Fruit fly (Drosophila melanogaster) whole organism, embryonic: ENCODE measurements around the gene Hand.

Source experiments
- Ada2b ChIP-seq: fragments of 200-800 bp; sonication (Bioruptor generic); IDR thresholded peaks from 2 replicates; pipeline ENCODE4 v1.3.6; 2022; ENCODE audit warnings: missing biosample characterization, missing genetic modification characterization
- Atf3 ChIP-seq: fragments of 200-800 bp; sonication (Bioruptor generic); optimal IDR thresholded peaks from 3 replicates; lab custom pipeline; 2016; ENCODE audit warnings: missing biosample characterization, missing genetic modification characterization
- Bdp1 ChIP-seq: fragments of 200-800 bp; sonication (Bioruptor generic); optimal IDR thresholded peaks from 3 replicates; lab custom pipeline; 2016; ENCODE audit warnings: missing biosample characterization, missing genetic modification characterization
- CG10147 ChIP-seq: fragments of 200-800 bp; sonication (Bioruptor generic); optimal IDR thresholded peaks from 2 replicates; lab custom pipeline; 2019; ENCODE audit warnings: missing biosample characterization, mild to moderate bottlenecking, missing genetic modification characterization, moderate library complexity
- CG10267 ChIP-seq: fragments of 200-800 bp; sonication (Bioruptor generic); optimal IDR thresholded peaks from 2 replicates; lab custom pipeline; 2018; ENCODE audit warnings: missing biosample characterization, mild to moderate bottlenecking, missing genetic modification characterization, moderate library complexity
- CG10321 ChIP-seq: fragments of 200-800 bp; sonication (Bioruptor generic); IDR thresholded peaks from 2 replicates; pipeline ENCODE4 v1.3.6; 2022; ENCODE audit warnings: missing biosample characterization, missing genetic modification characterization
- CG12219 ChIP-seq: fragments of 200-800 bp; sonication (Bioruptor generic); optimal IDR thresholded peaks from 3 replicates; lab custom pipeline; 2018; ENCODE audit warnings: missing biosample characterization, mild to moderate bottlenecking, missing genetic modification characterization
- CG12942 ChIP-seq: fragments of 200-800 bp; sonication (Bioruptor generic); optimal IDR thresholded peaks from 3 replicates; lab custom pipeline; 2016; ENCODE audit warnings: missing biosample characterization, missing genetic modification characterization
- CG14014 ChIP-seq: fragments of 200-800 bp; sonication (Bioruptor generic); IDR thresholded peaks from 2 replicates; pipeline ENCODE4 v1.3.6; 2022; ENCODE audit warnings: missing biosample characterization, missing genetic modification characterization
- CG14965 ChIP-seq: fragments of 200-800 bp; sonication (Bioruptor generic); optimal IDR thresholded peaks from 2 replicates; lab custom pipeline; 2016; ENCODE audit warnings: missing biosample characterization, missing genetic modification characterization, borderline replicate concordance
- CG16815 ChIP-seq: fragments of 200-800 bp; sonication (Bioruptor generic); optimal IDR thresholded peaks from 3 replicates; lab custom pipeline; 2017; ENCODE audit warnings: missing biosample characterization, mild to moderate bottlenecking, missing genetic modification characterization
- CG17361 ChIP-seq: fragments of 200-800 bp; sonication (Bioruptor generic); IDR thresholded peaks from 3 replicates; pipeline ENCODE4 v1.3.6; 2022; ENCODE audit warnings: missing biosample characterization, missing genetic modification characterization
- CG17802 ChIP-seq: fragments of 200-800 bp; sonication (Bioruptor generic); optimal IDR thresholded peaks from 2 replicates; lab custom pipeline; 2018; ENCODE audit warnings: missing biosample characterization, mild to moderate bottlenecking, missing genetic modification characterization, moderate library complexity
- CG17912 ChIP-seq: fragments of 200-800 bp; sonication (Bioruptor generic); optimal IDR thresholded peaks from 2 replicates; lab custom pipeline; 2018; ENCODE audit warnings: missing biosample characterization, mild to moderate bottlenecking, missing genetic modification characterization
- CG2129 ChIP-seq: fragments of 200-800 bp; sonication (Bioruptor generic); IDR thresholded peaks from 2 replicates; pipeline ENCODE4 v1.3.6; 2022; ENCODE audit warnings: missing biosample characterization, missing genetic modification characterization; ENCODE audit not compliant: partially characterized antibody
- CG32767 ChIP-seq: fragments of 200-800 bp; sonication (Bioruptor generic); IDR thresholded peaks from 2 replicates; pipeline ENCODE4 v1.3.6; 2022; ENCODE audit warnings: missing biosample characterization, missing genetic modification characterization
- CG3995 ChIP-seq: fragments of 200-800 bp; sonication (Bioruptor generic); optimal IDR thresholded peaks from 3 replicates; lab custom pipeline; 2016; ENCODE audit warnings: missing biosample characterization, missing genetic modification characterization
- CG4820 ChIP-seq: fragments of 200-800 bp; sonication (Bioruptor generic); optimal IDR thresholded peaks from 3 replicates; lab custom pipeline; 2016; ENCODE audit warnings: missing biosample characterization, missing genetic modification characterization
- CG8089 ChIP-seq: fragments of 200-800 bp; sonication (Bioruptor generic); optimal IDR thresholded peaks from 3 replicates; lab custom pipeline; 2016; ENCODE audit warnings: missing biosample characterization, missing genetic modification characterization
- CG9932 ChIP-seq: fragments of 200-800 bp; sonication (Bioruptor generic); IDR thresholded peaks from 2 replicates; pipeline ENCODE4 v1.3.6; 2022; ENCODE audit warnings: missing biosample characterization, missing genetic modification characterization
- Dll ChIP-seq: fragments of 200-800 bp; sonication (Bioruptor generic); IDR thresholded peaks from 4 replicates; pipeline ENCODE4 v1.3.6; 2022; ENCODE audit warnings: missing biosample characterization, missing genetic modification characterization; ENCODE audit not compliant: partially characterized antibody
- HLHmδ ChIP-seq: fragments of 200-800 bp; sonication (Bioruptor generic); optimal IDR thresholded peaks from 2 replicates; lab custom pipeline; 2018; ENCODE audit warnings: missing biosample characterization, mild to moderate bottlenecking, missing genetic modification characterization, moderate library complexity
- HmgZ ChIP-seq: fragments of 200-800 bp; sonication (Bioruptor generic); optimal IDR thresholded peaks from 2 replicates; lab custom pipeline; 2018; ENCODE audit warnings: missing biosample characterization, mild to moderate bottlenecking, missing genetic modification characterization
- Hr39 ChIP-seq: fragments of >200 bp; optimal IDR thresholded peaks from 2 replicates; lab custom pipeline; 2017
- Jarid2 ChIP-seq: fragments of 200-800 bp; sonication (Bioruptor generic); optimal IDR thresholded peaks from 3 replicates; lab custom pipeline; 2017; ENCODE audit warnings: mild to moderate bottlenecking, missing biosample characterization, missing genetic modification reagents, missing genetic modification characterization
- Max ChIP-seq: fragments of 200-800 bp; sonication (Bioruptor generic); optimal IDR thresholded peaks from 2 replicates; lab custom pipeline; 2016; ENCODE audit warnings: missing biosample characterization, mild to moderate bottlenecking, missing genetic modification characterization
- Scr ChIP-seq: fragments of 200-800 bp; sonication (Bioruptor generic); IDR thresholded peaks from 2 replicates; pipeline ENCODE4 v1.3.6; 2022; ENCODE audit warnings: missing biosample characterization, missing genetic modification characterization; ENCODE audit not compliant: partially characterized antibody
- Side ChIP-seq: fragments of 200-800 bp; sonication (Bioruptor generic); optimal IDR thresholded peaks from 2 replicates; lab custom pipeline; 2016; ENCODE audit warnings: missing biosample characterization, missing genetic modification characterization
- Six4 ChIP-seq: fragments of 200-800 bp; sonication (Bioruptor generic); optimal IDR thresholded peaks from 2 replicates; lab custom pipeline; 2016; ENCODE audit warnings: missing biosample characterization, missing genetic modification characterization
- Sox102F ChIP-seq: fragments of 200-800 bp; sonication (Bioruptor generic); optimal IDR thresholded peaks from 2 replicates; lab custom pipeline; 2018; ENCODE audit warnings: missing biosample characterization, mild to moderate bottlenecking, missing genetic modification characterization, moderate library complexity
- Vsx1 ChIP-seq: fragments of 200-800 bp; sonication (Bioruptor generic); optimal IDR thresholded peaks from 2 replicates; lab custom pipeline; 2017; ENCODE audit warnings: missing biosample characterization, mild to moderate bottlenecking, missing genetic modification characterization, missing genetic modification reagents
- Xrp1 ChIP-seq: fragments of 200-800 bp; sonication (Bioruptor generic); IDR thresholded peaks from 2 replicates; pipeline ENCODE4 v1.3.6; 2022; ENCODE audit warnings: missing biosample characterization, missing genetic modification characterization
- amos ChIP-seq: fragments of 200-800 bp; sonication (Bioruptor generic); IDR thresholded peaks from 2 replicates; pipeline ENCODE4 v1.3.6; 2022; ENCODE audit warnings: missing biosample characterization, missing genetic modification characterization; ENCODE audit not compliant: partially characterized antibody
- aop ChIP-seq: fragments of 200-800 bp; sonication (Bioruptor generic); IDR thresholded peaks from 2 replicates; pipeline ENCODE4 v1.3.6; 2022; ENCODE audit warnings: missing biosample characterization, missing genetic modification characterization
- az2 ChIP-seq: fragments of 200-800 bp; sonication (Bioruptor generic); optimal IDR thresholded peaks from 3 replicates; lab custom pipeline; 2016; ENCODE audit warnings: missing biosample characterization, missing genetic modification characterization
- bab2 ChIP-seq: fragments of 200-800 bp; sonication (Bioruptor generic); optimal IDR thresholded peaks from 2 replicates; lab custom pipeline; 2016; ENCODE audit warnings: missing biosample characterization, missing genetic modification characterization
- crp ChIP-seq, 2 experiments: fragments of 200-800 bp; sonication (Bioruptor generic); optimal IDR thresholded peaks; 2 replicates in 1 of 2; 3 replicates in 1 of 2; lab custom pipeline; 2017; ENCODE audit warnings: missing biosample characterization in 2 of 2, missing genetic modification characterization in 2 of 2, mild to moderate bottlenecking in 1 of 2, moderate library complexity in 1 of 2
- dimm ChIP-seq: fragments of 200-800 bp; sonication (Bioruptor generic); IDR thresholded peaks from 2 replicates; pipeline ENCODE4 v1.3.6; 2022; ENCODE audit warnings: missing biosample characterization, missing genetic modification characterization
- disco-r ChIP-seq: fragments of 200-800 bp; sonication (Bioruptor generic); optimal IDR thresholded peaks from 2 replicates; lab custom pipeline; 2016; ENCODE audit warnings: missing biosample characterization, missing genetic modification characterization
- ewg ChIP-seq: fragments of 200-800 bp; sonication (Bioruptor generic); optimal IDR thresholded peaks from 3 replicates; lab custom pipeline; 2017; ENCODE audit warnings: mild to moderate bottlenecking, missing biosample characterization, missing genetic modification reagents, missing genetic modification characterization
- gce ChIP-seq: fragments of 200-800 bp; sonication (Bioruptor generic); IDR thresholded peaks from 3 replicates; pipeline ENCODE4 v1.3.6; 2022; ENCODE audit warnings: missing biosample characterization, missing genetic modification characterization
- gem ChIP-seq: fragments of 200-800 bp; sonication (Bioruptor generic); optimal IDR thresholded peaks from 2 replicates; lab custom pipeline; 2019; ENCODE audit warnings: missing biosample characterization, mild to moderate bottlenecking, missing genetic modification characterization, moderate library complexity
- grn ChIP-seq: fragments of 200-800 bp; sonication (Bioruptor generic); optimal IDR thresholded peaks from 3 replicates; lab custom pipeline; 2017; ENCODE audit warnings: missing biosample characterization, missing genetic modification characterization
- gsb-n ChIP-seq: fragments of 200-800 bp; sonication (Bioruptor generic); optimal IDR thresholded peaks from 3 replicates; lab custom pipeline; 2018; ENCODE audit warnings: missing biosample characterization, mild to moderate bottlenecking, missing genetic modification characterization
- mam ChIP-seq: fragments of 200-800 bp; sonication (Bioruptor generic); optimal IDR thresholded peaks from 3 replicates; lab custom pipeline; 2016; ENCODE audit warnings: missing biosample characterization, missing genetic modification characterization
- sd ChIP-seq: fragments of 200-800 bp; sonication (Bioruptor generic); optimal IDR thresholded peaks from 3 replicates; lab custom pipeline; 2018; ENCODE audit warnings: missing biosample characterization, mild to moderate bottlenecking, missing genetic modification characterization, moderate library complexity
- sisA ChIP-seq: fragments of 200-800 bp; sonication (Bioruptor generic); IDR thresholded peaks from 2 replicates; pipeline ENCODE4 v1.3.6; 2022; ENCODE audit warnings: missing biosample characterization, missing genetic modification characterization
- toy ChIP-seq: fragments of 200-800 bp; sonication (Bioruptor generic); IDR thresholded peaks from 2 replicates; pipeline ENCODE4 v1.3.6; 2022; ENCODE audit warnings: missing biosample characterization, missing genetic modification characterization
- trem ChIP-seq: fragments of 200-800 bp; optimal IDR thresholded peaks from 3 replicates; lab custom pipeline; 2019; ENCODE audit warnings: missing biosample characterization, mild to moderate bottlenecking, missing genetic modification characterization, moderate library complexity
- vnd ChIP-seq: fragments of 200-800 bp; sonication (Bioruptor generic); IDR thresholded peaks from 3 replicates; pipeline ENCODE4 v1.3.6; 2022; ENCODE audit warnings: missing biosample characterization, missing genetic modification characterization; ENCODE audit not compliant: partially characterized antibody
- zfh2 ChIP-seq: fragments of 200-800 bp; sonication (Bioruptor generic); optimal IDR thresholded peaks from 2 replicates; lab custom pipeline; 2016; ENCODE audit warnings: missing biosample characterization, missing genetic modification characterization

Hand gene

DNA sequence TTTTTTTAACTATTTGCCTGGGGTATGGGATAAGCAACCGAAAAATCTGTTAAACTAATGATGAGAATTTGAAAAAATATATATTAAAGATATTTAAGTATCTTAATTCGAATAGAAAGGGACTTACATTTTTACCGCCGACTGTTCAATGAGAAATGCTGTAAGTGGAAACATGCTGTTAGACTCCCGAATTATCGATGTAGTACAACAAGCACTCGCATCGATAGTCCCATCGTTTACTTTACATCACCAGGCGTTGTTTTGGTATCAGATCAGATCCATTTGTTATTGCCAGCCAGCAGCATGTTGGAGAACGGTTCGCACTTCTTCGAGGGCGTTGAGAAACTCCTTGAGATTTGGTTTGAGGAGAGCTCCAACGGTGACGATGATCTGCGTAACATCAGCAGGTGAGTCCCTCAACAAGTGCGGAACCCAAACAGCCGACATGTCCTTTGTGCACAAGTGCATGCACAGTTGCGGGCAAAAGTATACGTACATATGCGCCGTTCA lies 44.1 kb upstream of the Hand start, which contains the start of gene SamDC (continued):
- TF ChIP-seq CG17912 (GFP tag; lab: Kevin White, UChicago) (no peak), Hr39 (no peak), CG14965 (no peak), Dll (GFP tag; lab: Robert Waterston, UW) (peak; percentile 77), CG17361 (GFP tag; lab: Robert Waterston, UW) (peak; percentile 4), zfh2 (peak; percentile 27), gce (GFP tag; lab: Robert Waterston, UW) (no peak), CG12942 (GFP tag; lab: Kevin White, UChicago) (peak; percentile 4), amos (GFP tag; lab: Robert Waterston, UW) (peak; percentile 88; the same call in 1 of the 2 replicates), Sox102F (peak; percentile 54), bab2 (GFP tag; lab: Kevin White, UChicago) (no peak), vnd (GFP tag; lab: Robert Waterston, UW) (peak; percentile 59; the same call in 2 of the 3 replicates), CG9932 (GFP tag; lab: Robert Waterston, UW) (no peak; the same call in 1 of the 2 replicates), HmgZ (tag; lab: Kevin White, UChicago) (peak; percentile 59), CG10321 (no peak), sd (tag; lab: Kevin White, UChicago) (peak; percentile 27), grn (GFP tag; lab: Kevin White, UChicago) (peak; percentile 99), Jarid2 (GFP tag; lab: Kevin White, UChicago) (no peak), CG12219 (GFP tag; lab: Kevin White, UChicago) (no peak), Atf3 (GFP tag; lab: Kevin White, UChicago) (no peak), Ada2b (GFP tag; lab: Robert Waterston, UW) (peak; percentile 63), CG17802 (peak; percentile 91), Vsx1 (GFP tag; lab: Kevin White, UChicago) (no peak), CG10267 (tag; lab: Kevin White, UChicago) (peak; percentile 58), CG8089 (GFP tag; lab: Kevin White, UChicago) (no peak), dimm (GFP tag; lab: Robert Waterston, UW) (no peak), aop (GFP tag; lab: Robert Waterston, UW) (no peak), CG3995 (GFP tag; lab: Kevin White, UChicago) (peak; percentile 8), gsb-n (tag; lab: Kevin White, UChicago) (peak; percentile 24), CG32767 (GFP tag; lab: Robert Waterston, UW) (no peak), gem (peak; percentile 76), mam (GFP tag; lab: Kevin White, UChicago) (peak; percentile 54), CG14014 (no peak), HLHmδ (GFP tag; lab: Kevin White, UChicago) (peak; percentile 46), ewg (GFP tag; lab: Kevin White, UChicago) (no peak), Scr (GFP tag; lab: Robert Waterston, UW) (peak; percentile 85), CG4820 (GFP tag; lab: Kevin White, UChicago) (no peak), CG16815 (GFP tag; lab: Kevin White, UChicago) (peak; percentile 7), Xrp1 (GFP tag; lab: Robert Waterston, UW) (peak; percentile 32; the same call in 1 of the 2 replicates), Side (peak; percentile 47), CG2129 (peak; percentile 57; the same call in 1 of the 2 replicates), Six4 (GFP tag; lab: Kevin White, UChicago) (no peak), sisA (GFP tag; lab: Robert Waterston, UW) (no peak), Max (GFP tag; lab: Kevin White, UChicago) (peak; percentile 4), trem (tag; lab: Kevin White, UChicago) (peak; percentile 45), disco-r (GFP tag; lab: Kevin White, UChicago) (no peak), crp (GFP tag; optimal IDR thresholded peaks at IDR 0.05; lab: Kevin White, UChicago) (peak in 1 of 2 experiments; percentile 60), CG10147 (GFP tag; lab: Kevin White, UChicago) (no peak), toy (GFP tag; lab: Robert Waterston, UW) (no peak), az2 (GFP tag; lab: Kevin White, UChicago) (peak; percentile 53), Bdp1 (GFP tag; lab: Kevin White, UChicago) (no peak)
